Worm (Caenorhabditis elegans): ENCODE data around the gene ptr-14.

Gene ptr-14

ce11 chrIV:10590649-10591048 is 24.6 kb upstream of the ptr-14 start, which contains the start of the genes C43F9.5 and nkb-2:
C43F9.5 (minus strand) TSS chrIV:10590749.
nkb-2 (plus strand) TSS chrIV:10590925.
- no peak for TF ChIP-seq R02D3.7 (tag; optimal IDR thresholded peaks at IDR 0.05)
- no peak for TF ChIP-seq nfya-1 (tag; optimal IDR thresholded peaks at IDR 0.05; ENCODE audit: insufficient read depth)
- no peak for TF ChIP-seq ceh-82 (tag; optimal IDR thresholded peaks at IDR 0.05)
- TF ChIP-seq snpc-4 (tag; optimal IDR thresholded peaks at IDR 0.05) = no peak
- TF ChIP-seq pha-4 (tag; optimal IDR thresholded peaks at IDR 0.05) = no peak
- no peak for TF ChIP-seq zag-1 (tag; optimal IDR thresholded peaks at IDR 0.05)
- TF ChIP-seq aly-2 (tag; optimal IDR thresholded peaks at IDR 0.05) = no peak
- no peak for TF ChIP-seq mdl-1 (tag; optimal IDR thresholded peaks at IDR 0.05)
- no peak for TF ChIP-seq lsy-12 (tag; optimal IDR thresholded peaks at IDR 0.05)
- no peak for TF ChIP-seq eor-1 (tag; optimal IDR thresholded peaks at IDR 0.05)

DNA sequence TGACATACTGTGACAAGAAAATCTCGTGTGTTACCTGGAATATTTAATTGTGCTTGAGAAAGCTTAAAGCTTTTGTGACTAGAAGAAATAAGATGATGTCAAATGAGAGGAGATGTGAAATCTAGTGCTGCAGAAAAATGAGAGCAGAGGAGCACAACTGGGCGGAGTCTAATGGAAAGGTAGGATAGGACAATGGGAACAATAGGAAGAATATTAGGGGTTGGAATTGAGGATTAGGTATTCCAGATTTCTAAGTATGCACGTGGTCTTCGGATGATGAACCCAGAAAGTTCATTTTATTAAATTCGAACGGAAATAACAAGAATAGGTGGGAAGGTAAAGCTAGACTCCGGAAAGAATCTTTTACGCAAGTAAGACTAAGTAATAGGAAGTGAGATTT is 21.7 kb upstream of the ptr-14 start, which contains the start of gene C43F9.7:
Gene C43F9.7, minus strand, starts transcription at position 101 of the 400 bp plus-strand sequence.
- no peak for TF ChIP-seq nhr-12 (tag; optimal IDR thresholded peaks at IDR 0.05)
- TF ChIP-seq nhr-237 (tag; optimal IDR thresholded peaks at IDR 0.05) = no peak
- TF ChIP-seq snpc-4 (tag; optimal IDR thresholded peaks at IDR 0.05) = no peak
- TF ChIP-seq nhr-11 (tag; optimal IDR thresholded peaks at IDR 0.05) = no peak
- TF ChIP-seq unc-39 (tag; optimal IDR thresholded peaks at IDR 0.05) = no peak

DNA sequence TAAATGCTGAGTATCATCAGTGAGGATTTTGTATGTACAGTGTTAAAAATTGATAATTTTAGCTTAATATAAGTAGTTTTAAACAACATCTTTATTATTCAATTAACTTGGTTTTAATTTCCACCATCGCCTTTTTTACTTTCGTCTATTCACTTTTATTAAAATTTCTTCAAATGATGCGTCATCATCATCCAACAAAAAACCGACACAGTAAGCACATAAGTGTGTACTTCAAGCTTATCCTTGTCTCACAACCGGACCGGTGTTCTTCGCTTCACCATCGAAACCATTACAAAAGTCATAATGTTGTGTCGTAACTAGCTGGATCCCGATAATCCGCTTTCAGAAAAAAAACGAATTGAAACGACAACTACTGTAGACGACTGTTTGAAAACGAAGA is 18.7 kb upstream of the ptr-14 start, which contains the start of gene C43F9.11:
Gene C43F9.11, plus strand, starts transcription at position 301 of the 400 bp plus-strand sequence.
- no peak for TF ChIP-seq elt-3 (tag; optimal IDR thresholded peaks at IDR 0.05)
- no peak for TF ChIP-seq fos-1 (tag; optimal IDR thresholded peaks at IDR 0.05)
- TF ChIP-seq ztf-4 (tag; optimal IDR thresholded peaks at IDR 0.05) = no peak
- TF ChIP-seq ceh-28 (tag; optimal IDR thresholded peaks at IDR 0.05) = no peak
- TF ChIP-seq nhr-23 (tag; optimal IDR thresholded peaks at IDR 0.05) = no peak
- TF ChIP-seq nhr-76 (tag; optimal IDR thresholded peaks at IDR 0.05) = no peak
- TF ChIP-seq lin-15B (tag; optimal IDR thresholded peaks at IDR 0.05) = no peak
- no peak for TF ChIP-seq nhr-12 (tag; optimal IDR thresholded peaks at IDR 0.05)
- TF ChIP-seq skn-1 (tag; optimal IDR thresholded peaks at IDR 0.05) = no peak
- TF ChIP-seq nfya-1 (tag; optimal IDR thresholded peaks at IDR 0.05; ENCODE audit: insufficient read depth) = no peak
- no peak for TF ChIP-seq ztf-11 (tag; optimal IDR thresholded peaks at IDR 0.05)
- no peak for TF ChIP-seq pha-4 (tag; optimal IDR thresholded peaks at IDR 0.05)
- no peak for TF ChIP-seq elt-2 (tag; optimal IDR thresholded peaks at IDR 0.05)
- TF ChIP-seq ama-1 (optimal IDR thresholded peaks at IDR 0.05) = no peak

DNA sequence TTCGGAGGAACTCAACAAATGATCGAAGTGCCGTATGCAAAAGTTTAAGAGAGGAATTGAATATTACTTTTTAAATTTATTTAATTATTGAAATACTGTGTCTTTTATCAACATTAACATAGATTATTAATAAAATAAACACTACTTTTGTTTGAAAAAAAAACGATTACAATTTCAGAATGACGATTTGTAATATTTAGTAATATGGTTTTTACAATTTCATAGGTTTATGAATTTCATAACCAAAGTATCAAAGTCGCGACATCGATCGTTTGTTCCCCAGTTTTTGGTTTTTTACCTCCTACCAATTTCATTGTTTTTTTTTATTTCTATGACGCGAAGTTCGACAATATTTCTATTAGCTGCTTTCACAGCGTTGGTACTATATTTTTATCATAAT is 15.2 kb upstream of the ptr-14 start, which contains the start of gene R09H10.1:
Gene R09H10.1, plus strand, starts transcription at position 301 of the 400 bp plus-strand sequence.
- TF ChIP-seq nhr-28 (tag; optimal IDR thresholded peaks at IDR 0.05) (no peak), lsy-12 (tag; optimal IDR thresholded peaks at IDR 0.05) (no peak), sea-2 (GFP tag; optimal IDR thresholded peaks at IDR 0.05) (no peak), ceh-28 (tag; optimal IDR thresholded peaks at IDR 0.05) (no peak), R02D3.7 (tag; optimal IDR thresholded peaks at IDR 0.05) (no peak), elt-3 (tag; optimal IDR thresholded peaks at IDR 0.05) (no peak), ceh-82 (tag; optimal IDR thresholded peaks at IDR 0.05) (no peak), unc-39 (tag; optimal IDR thresholded peaks at IDR 0.05) (no peak), ama-1 (optimal IDR thresholded peaks at IDR 0.05) (no peak), elt-1 (tag; optimal IDR thresholded peaks at IDR 0.05) (no peak), nhr-25 (tag; optimal IDR thresholded peaks at IDR 0.05) (no peak), nhr-237 (tag; optimal IDR thresholded peaks at IDR 0.05) (no peak), aly-2 (tag; optimal IDR thresholded peaks at IDR 0.05) (no peak)

ce11 chrIV:10602644-10603043 is 12.6 kb upstream of the ptr-14 start, which contains the start of gene R09H10.2:
R09H10.2 (plus strand) TSS chrIV:10602944.
- TF ChIP-seq nhr-11 (tag; optimal IDR thresholded peaks at IDR 0.05) = no peak
- TF ChIP-seq nhr-67 (tag; optimal IDR thresholded peaks at IDR 0.05) = no peak
- TF ChIP-seq zag-1 (tag; optimal IDR thresholded peaks at IDR 0.05) = no peak
- TF ChIP-seq nhr-77 (tag; optimal IDR thresholded peaks at IDR 0.05) = no peak
- no peak for TF ChIP-seq jun-1 (tag; optimal IDR thresholded peaks at IDR 0.05)
- TF ChIP-seq nhr-28 (tag; optimal IDR thresholded peaks at IDR 0.05) = no peak
- no peak for TF ChIP-seq nfya-1 (tag; optimal IDR thresholded peaks at IDR 0.05; ENCODE audit: insufficient read depth)
- no peak for TF ChIP-seq mml-1 (tag; optimal IDR thresholded peaks at IDR 0.05)
- no peak for TF ChIP-seq ceh-82 (tag; optimal IDR thresholded peaks at IDR 0.05)
- no peak for TF ChIP-seq tbx-2 (tag; optimal IDR thresholded peaks at IDR 0.05)
- TF ChIP-seq R02D3.7 (tag; optimal IDR thresholded peaks at IDR 0.05) = no peak
- TF ChIP-seq lin-39 (tag; optimal IDR thresholded peaks at IDR 0.05) = no peak
- TF ChIP-seq snpc-4 (tag; optimal IDR thresholded peaks at IDR 0.05) = no peak
- no peak for TF ChIP-seq fkh-10 (GFP tag; optimal IDR thresholded peaks at IDR 0.05)
- no peak for TF ChIP-seq ama-1 (optimal IDR thresholded peaks at IDR 0.05)
- no peak for TF ChIP-seq ceh-9 (tag; optimal IDR thresholded peaks at IDR 0.05)
- no peak for TF ChIP-seq nhr-25 (tag; optimal IDR thresholded peaks at IDR 0.05)
- no peak for TF ChIP-seq ceh-28 (tag; optimal IDR thresholded peaks at IDR 0.05)
- no peak for TF ChIP-seq aly-2 (tag; optimal IDR thresholded peaks at IDR 0.05)

Measured in whole organism, L3 larva.